Worm (Caenorhabditis elegans) whole organism, L2 larva: ENCODE results near the gene ida-1.

ENCODE experiments used
- C34F6.9 ChIP-seq: fragments of 150-350 bp; optimal IDR thresholded peaks from 2 replicates; lab custom pipeline; 2014; ENCODE audit warnings: missing biosample characterization, missing genetic modification characterization
- R02D3.7 ChIP-seq: fragments of 150-350 bp; optimal IDR thresholded peaks from 2 replicates; lab custom pipeline; 2014; ENCODE audit warnings: missing biosample characterization, missing genetic modification characterization
- Y55F3AM.14 ChIP-seq: fragments of 200-800 bp; sonication (Bioruptor generic); optimal IDR thresholded peaks from 2 replicates; lab custom pipeline; 2018; ENCODE audit warnings: mild to moderate bottlenecking, missing genetic modification characterization, missing compliant biosample characterization
- ZK546.5 ChIP-seq: sonication (generic microtip); optimal IDR thresholded peaks from 2 replicates; lab custom pipeline; 2017; ENCODE audit warnings: missing biosample characterization, missing genetic modification characterization
- alr-1 ChIP-seq: fragments of 150-350 bp; optimal IDR thresholded peaks from 2 replicates; lab custom pipeline; 2014; ENCODE audit warnings: missing biosample characterization, missing genetic modification characterization
- aly-2 ChIP-seq: fragments of 150-350 bp; optimal IDR thresholded peaks from 2 replicates; lab custom pipeline; 2014; ENCODE audit warnings: missing biosample characterization, missing genetic modification characterization
- ama-1 ChIP-seq: fragments of 150-350 bp; optimal IDR thresholded peaks from 2 replicates; lab custom pipeline; 2018; ENCODE audit warnings: inconsistent platforms
- ceh-82 ChIP-seq: fragments of 150-350 bp; optimal IDR thresholded peaks from 2 replicates; lab custom pipeline; 2014; ENCODE audit warnings: missing biosample characterization, missing genetic modification characterization
- crh-2 ChIP-seq: sonication (generic microtip); optimal IDR thresholded peaks from 2 replicates; lab custom pipeline; 2017; ENCODE audit warnings: missing biosample characterization, missing genetic modification characterization
- dmd-4 ChIP-seq: sonication (generic microtip); optimal IDR thresholded peaks from 2 replicates; lab custom pipeline; 2017; ENCODE audit warnings: missing biosample characterization, missing genetic modification characterization
- egl-27 ChIP-seq: sonication (generic microtip); optimal IDR thresholded peaks from 3 replicates; lab custom pipeline; 2017; ENCODE audit warnings: missing biosample characterization, missing genetic modification reagents, missing genetic modification characterization
- elt-1 ChIP-seq: fragments of 150-350 bp; optimal IDR thresholded peaks from 2 replicates; lab custom pipeline; 2014; ENCODE audit warnings: missing biosample characterization, missing genetic modification characterization
- elt-3 ChIP-seq: sonication (generic microtip); optimal IDR thresholded peaks from 2 replicates; lab custom pipeline; 2017; ENCODE audit warnings: missing biosample characterization, missing genetic modification characterization
- fos-1 ChIP-seq: fragments of 150-350 bp; optimal IDR thresholded peaks from 2 replicates; lab custom pipeline; 2014; ENCODE audit warnings: missing biosample characterization, missing genetic modification characterization
- gmeb-1 ChIP-seq: fragments of 150-350 bp; optimal IDR thresholded peaks from 2 replicates; lab custom pipeline; 2014; ENCODE audit warnings: missing biosample characterization, missing genetic modification characterization
- lin-13 ChIP-seq: fragments of 150-350 bp; optimal IDR thresholded peaks from 2 replicates; lab custom pipeline; 2014; ENCODE audit warnings: missing biosample characterization, missing genetic modification reagents, missing genetic modification characterization
- lin-39 ChIP-seq: fragments of 150-350 bp; optimal IDR thresholded peaks from 2 replicates; lab custom pipeline; 2014; ENCODE audit warnings: missing biosample characterization, missing genetic modification reagents, missing genetic modification characterization
- mbf-1 ChIP-seq: sonication (generic microtip); optimal IDR thresholded peaks from 2 replicates; lab custom pipeline; 2017; ENCODE audit warnings: missing biosample characterization, missing genetic modification characterization
- mdl-1 ChIP-seq, 2 experiments: fragments of 150-350 bp in 1 of 2; sonication (generic microtip) in 1 of 2; optimal IDR thresholded peaks; 2 replicates each; lab custom pipeline; 2017; ENCODE audit warnings: missing biosample characterization in 2 of 2, missing genetic modification characterization in 2 of 2
- nhr-10 ChIP-seq: sonication (generic microtip); optimal IDR thresholded peaks from 2 replicates; lab custom pipeline; 2017; ENCODE audit warnings: missing biosample characterization, missing genetic modification characterization
- nhr-11 ChIP-seq: fragments of 150-350 bp; optimal IDR thresholded peaks from 2 replicates; lab custom pipeline; 2014; ENCODE audit warnings: missing biosample characterization, missing genetic modification characterization
- nhr-21 ChIP-seq: fragments of 150-350 bp; optimal IDR thresholded peaks from 2 replicates; lab custom pipeline; 2014; ENCODE audit warnings: missing biosample characterization, missing genetic modification characterization
- nhr-23 ChIP-seq: fragments of 150-350 bp; optimal IDR thresholded peaks from 2 replicates; lab custom pipeline; 2014; ENCODE audit warnings: missing biosample characterization, missing genetic modification reagents, missing genetic modification characterization
- nhr-237 ChIP-seq: fragments of 150-350 bp; optimal IDR thresholded peaks from 2 replicates; lab custom pipeline; 2014; ENCODE audit warnings: missing biosample characterization, missing genetic modification characterization
- nhr-25 ChIP-seq: fragments of 150-350 bp; sonication (generic microtip); optimal IDR thresholded peaks from 3 replicates; lab custom pipeline; 2014; ENCODE audit warnings: missing biosample characterization, missing genetic modification characterization
- nhr-6 ChIP-seq: fragments of 150-350 bp; optimal IDR thresholded peaks from 2 replicates; lab custom pipeline; 2014; ENCODE audit warnings: missing biosample characterization, missing genetic modification characterization
- nhr-77 ChIP-seq: fragments of 150-350 bp; optimal IDR thresholded peaks from 2 replicates; lab custom pipeline; 2014; ENCODE audit warnings: missing biosample characterization, missing genetic modification characterization
- peb-1 ChIP-seq: fragments of 150-350 bp; optimal IDR thresholded peaks from 2 replicates; lab custom pipeline; 2014; ENCODE audit warnings: missing biosample characterization, missing genetic modification characterization
- skn-1 ChIP-seq: sonication (generic microtip); optimal IDR thresholded peaks from 2 replicates; lab custom pipeline; 2017; ENCODE audit warnings: missing biosample characterization, missing genetic modification characterization
- sma-3 ChIP-seq: sonication (generic microtip); optimal IDR thresholded peaks from 2 replicates; lab custom pipeline; 2016; ENCODE audit warnings: missing genetic modification reagents, missing genetic modification characterization, missing compliant biosample characterization
- sma-9 ChIP-seq, 2 experiments: fragments of 150-350 bp in 1 of 2; sonication (generic microtip) in 1 of 2; optimal IDR thresholded peaks; 2 replicates each; lab custom pipeline; 2014 to 2016; ENCODE audit warnings: missing genetic modification characterization in 2 of 2, mild to moderate bottlenecking in 1 of 2, missing biosample characterization in 1 of 2, missing compliant biosample characterization in 1 of 2, missing genetic modification reagents in 1 of 2, moderate library complexity in 1 of 2
- snpc-4 ChIP-seq: fragments of 150-350 bp; optimal IDR thresholded peaks from 2 replicates; lab custom pipeline; 2014; ENCODE audit warnings: missing biosample characterization, missing genetic modification characterization
- unc-39 ChIP-seq: fragments of 150-350 bp; optimal IDR thresholded peaks from 2 replicates; lab custom pipeline; 2014; ENCODE audit warnings: missing biosample characterization, missing genetic modification characterization
- unc-55 ChIP-seq: fragments of 150-350 bp; sonication (generic microtip); optimal IDR thresholded peaks from 3 replicates; lab custom pipeline; 2014; ENCODE audit warnings: missing biosample characterization, missing genetic modification reagents, missing genetic modification characterization
- zag-1 ChIP-seq: fragments of 150-350 bp; optimal IDR thresholded peaks from 2 replicates; lab custom pipeline; 2014; ENCODE audit warnings: missing biosample characterization, missing genetic modification characterization
- ztf-1 ChIP-seq: fragments of 200-800 bp; sonication (Bioruptor generic); conservative IDR thresholded peaks from 2 replicates; pipeline ENCODE4 v1.3.6; 2022; ENCODE audit warnings: missing genetic modification characterization, missing compliant biosample characterization
- ztf-11 ChIP-seq: sonication (generic microtip); optimal IDR thresholded peaks from 2 replicates; lab custom pipeline; 2017; ENCODE audit warnings: missing biosample characterization, missing genetic modification characterization
- ztf-4 ChIP-seq: fragments of 150-350 bp; optimal IDR thresholded peaks from 2 replicates; lab custom pipeline; 2014; ENCODE audit warnings: missing biosample characterization, missing genetic modification characterization

Gene ida-1

ce11 chrIII:5729367-5729766, 26.0 kb upstream of the ida-1 start:
- TF ChIP-seq zag-1 (no peak), nhr-11 (tag; lab: Kevin White, UChicago) (no peak), sma-9 (GFP tag; optimal IDR thresholded peaks at IDR 0.05; lab: Kevin White, UChicago) (no peak), sma-9 (tag; optimal IDR thresholded peaks at IDR 0.05; lab: Kevin White, UChicago) (no peak), fos-1 (tag; lab: Kevin White, UChicago) (no peak), elt-1 (tag; lab: Kevin White, UChicago) (no peak), nhr-6 (tag; lab: Kevin White, UChicago) (no peak), aly-2 (tag; lab: Kevin White, UChicago) (no peak), Y55F3AM.14 (GFP tag; lab: Kevin White, UChicago) (no peak), ztf-1 (GFP tag; lab: Robert Waterston, UW) (no peak), C34F6.9 (tag; lab: Kevin White, UChicago) (no peak), ztf-11 (tag; lab: Kevin White, UChicago) (no peak), elt-3 (no peak), nhr-77 (no peak), ceh-82 (no peak), egl-27 (tag; lab: Kevin White, UChicago) (no peak), snpc-4 (tag; lab: Kevin White, UChicago) (no peak), ztf-4 (no peak)

- TF ChIP-seq gmeb-1 (tag; lab: Kevin White, UChicago) (no peak), nhr-237 (no peak), zag-1 (no peak), sma-9 (GFP tag; optimal IDR thresholded peaks at IDR 0.05; lab: Kevin White, UChicago) (no peak), sma-9 (tag; optimal IDR thresholded peaks at IDR 0.05; lab: Kevin White, UChicago) (no peak), egl-27 (tag; lab: Kevin White, UChicago) (no peak)
- TF ChIP-seq, all 48 proteins: peak for 0
Measured at ce11 chrIII:5730041-5730440, 25.3 kb upstream of the ida-1 start.

ce11 chrIII:5730980-5731636, 24.2 kb upstream of the ida-1 start, which contains the start of the genes B0244.9 and B0244.7:
B0244.9 (minus strand) TSS chrIII:5731030.
B0244.7 (plus strand) TSS chrIII:5731501.
- TF ChIP-seq fos-1 (tag; lab: Kevin White, UChicago) (peak; percentile 83), lin-13 (no peak)
- TF ChIP-seq, all 48 proteins: peak for 1

DNA sequence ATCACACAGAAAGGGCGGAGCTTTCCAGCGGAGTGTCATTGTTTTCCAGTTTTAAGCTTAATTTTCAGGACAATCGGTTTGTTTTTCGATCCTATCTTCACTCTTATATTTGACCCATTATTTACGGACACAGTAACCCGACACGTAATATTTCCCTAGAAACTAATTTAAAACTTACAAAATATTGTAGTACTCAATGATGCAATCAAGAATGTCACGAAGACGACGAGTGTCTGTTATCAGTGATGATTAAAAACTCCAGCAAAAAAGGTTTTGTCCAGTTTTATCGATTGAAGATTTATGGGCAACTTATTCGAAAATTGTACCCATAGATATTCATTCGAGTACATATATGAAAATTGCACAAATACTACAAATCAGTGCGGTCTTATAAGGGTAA, 22.4 kb upstream of the ida-1 start, which contains the start of gene B0244.17:
Gene B0244.17 (plus strand): TSS at position 301 of the 400 bp plus-strand sequence.
- no peak for TF ChIP-seq zag-1
- TF ChIP-seq fos-1 (tag; lab: Kevin White, UChicago): peak; percentile 73
- no peak for TF ChIP-seq nhr-21 (tag; lab: Kevin White, UChicago)

- TF ChIP-seq ceh-82 (no peak), aly-2 (tag; lab: Kevin White, UChicago) (no peak), gmeb-1 (tag; lab: Kevin White, UChicago) (no peak), nhr-25 (tag; lab: Kevin White, UChicago) (no peak), ztf-4 (no peak), lin-13 (no peak)
Measured at ce11 chrIII:5734328-5734727, 21.0 kb upstream of the ida-1 start.

- TF ChIP-seq nhr-237 (no peak), skn-1 (tag; lab: Kevin White, UChicago) (no peak), unc-39 (tag; lab: Kevin White, UChicago) (no peak), peb-1 (tag; lab: Kevin White, UChicago) (no peak), R02D3.7 (tag; lab: Kevin White, UChicago) (no peak), nhr-10 (tag; lab: Kevin White, UChicago) (no peak), nhr-23 (tag; lab: Kevin White, UChicago) (no peak), zag-1 (no peak), nhr-6 (tag; lab: Kevin White, UChicago) (no peak), dmd-4 (tag; lab: Kevin White, UChicago) (no peak), mbf-1 (tag; lab: Kevin White, UChicago) (no peak), ZK546.5 (tag; lab: Kevin White, UChicago) (no peak), ama-1 (lab: Kevin White, UChicago) (no peak), gmeb-1 (tag; lab: Kevin White, UChicago) (peak; percentile 2), sma-3 (GFP tag; lab: Kevin White, UChicago) (no peak), nhr-25 (tag; lab: Kevin White, UChicago) (no peak), mdl-1 (tag; optimal IDR thresholded peaks at IDR 0.05; lab: Kevin White, UChicago) (no peak), aly-2 (tag; lab: Kevin White, UChicago) (no peak), Y55F3AM.14 (GFP tag; lab: Kevin White, UChicago) (no peak), crh-2 (tag; lab: Kevin White, UChicago) (peak; percentile 34), lin-39 (tag; lab: Kevin White, UChicago) (no peak), alr-1 (tag; lab: Kevin White, UChicago) (no peak), fos-1 (tag; lab: Kevin White, UChicago) (peak; percentile 98), unc-55 (GFP tag; lab: Kevin White, UChicago) (no peak), ztf-1 (GFP tag; lab: Robert Waterston, UW) (no peak)
- TF ChIP-seq, all 48 proteins: peak for 3
Measured at ce11 chrIII:5734905-5735304, 20.4 kb upstream of the ida-1 start, which contains the start of gene B0244.10. B0244.10 (plus strand) TSS chrIII:5735158.
